Fruit fly (Drosophila melanogaster) ovary, adult (tissue): ENCODE data around the gene Ugt49B2.

Source experiments
- CG17801 ChIP-seq: fragments of 200-800 bp; optimal IDR thresholded peaks from 2 replicates; lab custom pipeline; 2019; ENCODE audit warnings: missing biosample characterization, mild to moderate bottlenecking, missing genetic modification characterization, moderate library complexity; ENCODE audit not compliant: partially characterized antibody

The Ugt49B2 gene

DNA sequence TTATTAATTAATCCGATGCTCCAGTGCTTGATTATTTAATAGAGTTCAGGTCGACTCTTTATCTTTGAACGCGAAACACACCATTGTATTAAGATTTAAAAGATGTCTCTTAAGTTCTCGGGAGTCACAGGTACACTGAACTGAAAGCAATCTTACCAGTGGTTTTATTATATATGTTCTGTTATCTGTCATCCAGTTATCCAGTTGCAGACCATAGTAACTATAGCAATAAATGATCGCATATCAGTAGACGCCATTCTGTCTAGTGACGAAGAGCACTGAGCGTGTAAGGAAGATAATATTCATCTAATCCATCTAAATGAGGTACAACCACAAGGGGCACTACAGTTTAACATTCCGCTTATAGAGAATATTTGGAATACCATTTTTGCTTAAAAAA is at the start of gene Ugt49B2:
TSS of gene Ugt49B2 (minus strand) at position 101 of the 400 bp plus-strand sequence.
- no peak for TF ChIP-seq CG17801 (GFP tag; lab: Kevin White, UChicago)

DNA sequence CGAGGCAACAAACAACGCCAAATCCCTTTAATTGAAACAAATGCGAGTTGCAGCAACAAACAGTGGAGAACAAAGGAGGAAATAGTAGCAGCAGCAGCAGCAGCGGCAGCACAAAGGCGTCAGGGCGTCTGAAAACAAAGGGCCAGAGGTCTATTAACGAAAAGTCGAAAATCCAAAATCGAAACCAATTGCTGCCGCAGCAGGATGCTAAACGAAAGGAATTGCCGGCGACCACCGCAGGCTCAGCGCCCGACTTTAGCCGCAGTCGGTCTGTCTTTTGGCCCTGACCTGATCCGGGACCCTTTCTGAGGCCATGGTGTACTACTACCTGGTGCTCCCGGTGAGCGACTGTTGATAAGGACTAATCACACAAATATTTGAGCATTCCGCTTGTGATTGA is 48.1 kb upstream of the Ugt49B2 start:
- no peak for TF ChIP-seq CG17801 (GFP tag; lab: Kevin White, UChicago)

DNA sequence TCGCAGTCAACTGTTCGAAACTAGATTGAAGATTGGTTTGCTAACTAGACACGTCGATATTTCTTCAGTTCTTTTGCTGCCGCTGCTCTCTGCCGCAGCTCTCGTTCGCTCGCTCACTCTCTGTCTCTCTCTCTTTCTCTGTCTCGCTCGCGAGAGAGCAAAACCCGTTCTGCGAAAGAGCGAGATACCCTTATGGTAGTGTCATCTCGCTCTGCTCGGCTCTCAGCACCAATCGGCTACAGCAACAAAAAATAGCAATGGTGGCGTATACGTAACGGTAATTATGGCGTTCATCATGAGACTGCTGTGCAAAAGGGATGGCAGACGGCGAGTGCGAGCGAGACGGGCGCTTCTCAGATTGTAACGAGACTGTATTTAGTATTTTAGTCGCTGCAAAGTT is 46.8 kb upstream of the Ugt49B2 start, which contains the start of gene lbe:
TSS of gene lbe (minus strand) at position 204 of the 400 bp plus-strand sequence.
- no peak for TF ChIP-seq CG17801 (GFP tag; lab: Kevin White, UChicago)

DNA sequence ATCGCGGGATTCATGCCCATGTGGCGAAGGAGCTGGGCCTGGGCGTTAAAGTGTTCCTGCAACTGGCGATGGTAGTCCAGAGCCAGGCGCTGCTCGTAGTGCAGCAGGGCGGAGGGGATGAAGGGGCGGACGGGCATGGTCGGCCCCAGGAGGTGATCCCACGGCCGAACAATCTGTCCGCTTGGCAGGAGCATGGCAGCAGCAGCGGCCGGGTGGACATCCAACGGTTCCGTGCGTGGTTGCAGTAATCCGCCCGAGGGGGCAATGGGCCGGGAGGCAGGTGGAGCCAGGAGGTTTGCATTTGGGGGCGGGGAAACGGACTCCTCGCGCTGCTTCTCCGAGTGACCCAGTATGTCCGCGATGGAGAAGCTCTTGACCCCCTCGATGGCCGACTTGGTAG is 45.8 kb upstream of the Ugt49B2 start:
- TF ChIP-seq CG17801 (GFP tag; lab: Kevin White, UChicago): no peak

DNA sequence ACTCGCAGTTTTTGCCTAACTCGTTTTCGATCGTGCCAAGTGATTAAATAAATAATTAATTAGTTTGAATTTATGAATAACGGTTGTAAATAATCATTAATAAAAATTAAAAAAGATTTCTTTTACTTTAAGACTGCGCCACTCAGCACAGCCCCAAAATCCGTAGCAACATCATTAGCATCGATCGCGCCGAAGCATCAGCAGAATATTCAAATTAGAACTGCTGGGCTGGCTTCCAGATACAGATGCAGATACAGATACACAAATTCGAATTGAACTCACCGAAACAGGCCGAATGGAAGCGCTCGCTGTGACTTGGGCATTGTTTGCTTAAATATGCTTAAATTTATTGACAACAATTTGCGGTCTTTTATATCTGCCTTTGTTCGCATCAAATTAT is 41.2 kb upstream of the Ugt49B2 start:
- TF ChIP-seq CG17801 (GFP tag; lab: Kevin White, UChicago): no peak

DNA sequence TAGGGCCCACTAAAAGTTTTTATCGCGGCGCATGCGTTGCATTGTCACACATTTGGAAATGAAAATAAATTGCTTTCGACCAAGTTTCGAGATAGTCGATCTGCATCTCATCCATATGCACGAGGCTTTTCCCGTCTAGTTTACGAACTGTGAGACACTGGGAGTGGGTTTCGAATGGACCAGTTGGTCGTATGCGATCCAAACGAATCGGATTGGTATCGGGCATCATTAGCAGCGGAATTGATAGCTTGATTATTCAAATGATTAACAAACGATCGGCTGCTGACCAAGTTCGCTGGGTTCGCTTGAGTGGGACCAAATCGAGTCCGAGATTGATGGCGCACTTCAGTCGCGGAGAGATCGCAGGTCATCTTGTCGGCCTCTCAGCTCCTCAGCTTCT is 40.6 kb upstream of the Ugt49B2 start:
- TF ChIP-seq CG17801 (GFP tag; lab: Kevin White, UChicago): no peak

DNA sequence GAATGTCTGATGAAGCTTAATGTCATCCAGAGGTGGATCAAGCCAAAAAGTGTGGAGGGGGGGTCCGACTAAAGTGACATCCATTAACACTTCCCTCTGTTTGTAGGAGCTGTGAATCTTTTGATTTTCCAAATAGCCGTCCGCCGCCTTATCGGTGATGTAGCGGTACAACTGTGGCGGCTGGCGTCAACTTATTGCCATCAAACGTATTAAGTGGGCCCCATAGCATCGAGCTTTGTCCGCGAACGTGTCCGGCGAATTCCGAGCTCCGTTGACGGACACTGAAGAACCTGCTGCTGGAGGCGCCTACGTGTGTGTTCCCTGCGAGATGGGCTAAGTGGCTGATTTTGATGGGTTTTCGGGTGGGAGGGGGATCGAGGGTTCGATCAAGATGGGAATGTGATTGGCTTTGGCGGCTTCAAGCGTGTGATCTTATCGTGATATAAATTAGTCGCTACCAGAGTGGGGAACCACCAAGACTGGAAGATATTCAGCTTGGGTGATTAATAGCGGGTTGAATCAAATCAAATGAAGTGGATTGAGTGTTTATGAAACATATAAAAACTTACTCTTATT is 38.1 kb upstream of the Ugt49B2 start:
- no peak for TF ChIP-seq CG17801 (GFP tag; lab: Kevin White, UChicago)

DNA sequence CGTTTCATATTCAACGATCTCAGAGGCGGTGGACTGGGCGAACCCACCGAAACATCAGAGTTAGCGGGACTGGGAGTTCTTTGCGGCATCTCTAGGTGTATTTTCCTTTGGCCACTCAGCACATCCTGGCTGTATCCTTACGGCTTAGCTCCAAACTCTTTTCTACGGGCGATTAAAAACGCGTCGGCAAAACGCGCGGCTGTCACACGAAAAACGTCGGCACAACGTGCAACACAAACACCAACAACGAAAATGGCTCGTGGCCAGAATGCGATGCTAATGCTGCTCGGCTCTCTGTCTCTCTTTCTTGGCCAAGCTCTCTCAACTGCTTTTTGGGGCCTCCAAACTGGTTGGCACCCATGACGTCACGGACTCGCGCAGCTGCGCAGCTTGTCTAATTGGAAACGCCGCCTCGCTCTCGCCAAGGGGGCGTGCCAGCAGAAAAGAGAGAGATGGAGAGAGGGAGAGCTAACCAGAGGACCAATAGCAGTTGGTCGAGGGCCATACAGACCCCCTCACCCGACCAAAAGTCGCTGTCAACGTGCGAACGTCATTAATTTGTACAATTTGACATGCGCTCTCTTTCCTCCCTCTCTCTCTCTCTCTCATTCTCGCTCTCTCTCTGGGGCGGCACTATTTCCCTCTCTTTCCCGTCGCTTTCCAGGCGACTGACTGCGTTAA is 34.5 kb upstream of the Ugt49B2 start, which contains the start of gene lbl:
TSS of gene lbl (minus strand) at position 255 of the 681 bp plus-strand sequence.
- TF ChIP-seq CG17801 (GFP tag; lab: Kevin White, UChicago): no peak

DNA sequence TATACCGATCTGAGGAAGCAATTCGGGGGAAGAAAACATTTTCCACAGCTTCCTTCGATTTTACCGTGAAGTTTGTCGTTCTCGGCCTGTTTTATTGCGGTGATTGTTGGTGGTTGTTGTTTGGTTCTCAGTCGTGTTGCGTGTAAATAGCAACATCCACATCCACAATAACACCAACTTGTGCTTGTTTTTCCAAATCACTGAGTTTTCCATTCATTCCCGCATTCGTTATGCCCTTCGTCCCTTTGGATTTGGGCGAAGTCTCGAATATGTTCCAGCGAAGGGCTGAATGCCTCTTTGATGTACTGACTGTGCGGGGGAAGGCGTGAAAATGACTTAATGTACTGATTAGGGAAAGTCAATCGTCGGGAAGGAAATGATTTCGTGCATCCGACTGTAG is 27.3 kb upstream of the Ugt49B2 start:
- no peak for TF ChIP-seq CG17801 (GFP tag; lab: Kevin White, UChicago)

DNA sequence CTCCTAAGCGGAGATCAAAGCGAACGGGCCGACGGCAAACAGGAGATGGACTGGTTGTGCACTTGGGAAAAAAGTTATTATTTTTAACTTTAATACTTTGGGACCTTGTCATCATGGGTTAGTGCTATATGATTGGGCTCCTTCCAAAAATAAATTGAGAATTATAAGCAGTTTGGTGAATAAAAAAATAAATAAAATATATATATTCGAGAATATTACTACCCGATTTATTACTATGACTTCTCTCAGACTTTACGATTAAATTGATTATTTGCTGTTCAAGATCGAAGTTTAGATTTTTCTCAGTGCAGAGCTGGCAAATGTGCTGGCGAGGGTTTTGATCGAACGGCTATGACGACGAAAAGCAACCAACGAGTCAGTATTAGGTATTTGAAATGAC is 20.4 kb upstream of the Ugt49B2 start:
- TF ChIP-seq CG17801 (GFP tag; lab: Kevin White, UChicago): no peak

DNA sequence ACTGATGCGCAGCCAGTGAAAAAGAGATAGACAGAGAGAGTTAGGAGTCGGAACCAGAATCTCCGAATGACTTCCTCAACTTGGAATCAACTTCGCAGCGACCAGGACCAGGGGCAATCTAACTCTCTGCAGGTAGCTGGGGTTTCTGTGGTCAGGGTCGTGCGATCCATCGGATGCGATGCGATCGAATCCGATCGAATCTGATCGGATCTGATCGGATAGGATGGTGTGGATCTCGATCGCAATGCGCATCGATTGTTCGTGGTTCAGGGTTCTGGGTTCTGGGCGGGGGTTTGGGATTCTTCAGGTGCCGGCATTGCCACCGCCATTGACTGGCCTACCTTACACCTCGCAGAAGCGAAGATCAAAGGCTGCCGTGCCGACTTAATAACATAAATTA is 19.7 kb upstream of the Ugt49B2 start:
- TF ChIP-seq CG17801 (GFP tag; lab: Kevin White, UChicago): no peak

DNA sequence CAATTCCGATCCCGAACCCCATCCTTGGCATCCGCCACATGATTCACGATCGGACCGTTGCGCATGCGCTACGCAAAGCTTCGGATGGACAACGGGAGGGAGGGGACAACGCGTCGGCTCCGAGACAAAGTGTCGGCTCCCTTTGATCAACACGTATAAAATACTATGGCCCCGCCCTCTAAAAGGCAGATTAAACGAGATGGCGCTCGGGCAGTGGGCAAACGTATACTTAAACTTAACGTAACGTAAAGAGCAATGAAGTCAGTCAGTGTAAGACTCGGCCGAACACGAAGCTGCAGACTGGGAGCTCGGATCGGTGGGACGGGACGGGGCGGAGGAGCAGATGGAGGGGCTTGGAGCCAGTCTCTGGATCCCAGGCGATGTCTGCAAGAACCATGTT is 17.3 kb upstream of the Ugt49B2 start:
- no peak for TF ChIP-seq CG17801 (GFP tag; lab: Kevin White, UChicago)

DNA sequence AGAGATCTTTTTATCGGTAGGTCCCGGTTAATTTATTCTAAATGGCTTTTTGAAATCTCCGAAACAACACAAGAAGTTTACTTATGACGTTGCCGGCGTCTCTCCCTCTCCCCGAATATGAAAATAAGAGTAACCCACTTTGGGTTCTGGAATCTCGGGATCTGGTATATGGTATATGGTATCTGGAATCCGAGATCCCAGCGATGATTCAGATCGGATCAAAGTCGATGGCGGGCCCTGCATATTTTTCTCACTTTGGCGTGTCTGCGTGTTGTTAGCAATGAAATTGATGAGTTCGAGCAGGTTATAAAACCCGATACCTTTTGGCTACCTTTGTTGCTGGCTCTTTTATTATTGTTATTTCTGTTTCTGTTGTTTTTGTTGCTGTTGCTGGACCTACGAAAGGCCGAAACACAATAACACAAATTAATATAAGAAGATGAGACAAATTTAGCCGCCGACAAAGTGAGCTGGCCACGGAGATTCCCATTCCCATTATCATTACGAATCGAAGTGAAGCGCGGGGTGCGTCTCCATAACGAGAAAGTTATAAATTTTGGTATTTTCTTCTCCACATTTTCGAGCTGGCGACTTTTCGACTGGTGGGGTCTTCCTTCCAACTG is 15.6 kb upstream of the Ugt49B2 start:
- no peak for TF ChIP-seq CG17801 (GFP tag; lab: Kevin White, UChicago)

DNA sequence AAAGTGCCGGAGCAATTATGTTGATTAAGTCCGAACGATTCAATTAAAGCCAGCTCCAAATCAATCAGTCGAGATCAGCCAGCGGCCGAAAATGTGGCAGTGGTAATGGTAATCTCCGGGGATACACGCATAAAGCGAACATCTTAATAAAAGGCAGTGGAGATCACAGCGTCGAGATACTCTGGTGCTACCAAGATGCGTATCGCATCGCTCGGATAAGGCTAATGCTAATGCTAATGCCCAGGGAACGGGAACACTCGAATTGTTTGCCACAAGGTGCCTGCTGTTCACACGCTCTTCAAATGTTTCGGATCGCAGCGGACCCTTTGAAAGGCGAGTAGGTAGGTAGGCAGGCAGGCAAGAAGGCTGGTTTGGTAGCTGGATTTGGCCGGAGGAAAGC is 14.6 kb upstream of the Ugt49B2 start:
- no peak for TF ChIP-seq CG17801 (GFP tag; lab: Kevin White, UChicago)

DNA sequence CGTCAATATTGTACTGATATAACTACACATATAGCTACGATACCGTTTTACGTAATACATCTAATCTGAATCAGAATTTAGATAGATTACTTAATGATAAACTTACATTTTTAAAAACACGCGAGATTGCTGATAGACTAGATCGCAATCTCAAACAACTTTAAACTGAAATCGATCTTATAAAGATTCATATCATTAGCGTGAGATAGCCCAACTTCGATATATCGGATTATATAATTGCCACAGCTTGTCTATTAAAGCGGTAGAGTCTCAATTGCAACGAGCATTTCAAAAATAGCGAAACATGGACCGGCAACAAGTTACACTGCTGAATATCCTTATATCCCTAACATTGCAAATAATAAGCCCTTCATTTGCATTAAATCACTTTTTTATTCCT is 9.3 kb upstream of the Ugt49B2 start, which contains the start of gene CheB93b:
TSS of gene CheB93b (plus strand) at position 301 of the 400 bp plus-strand sequence.
- no peak for TF ChIP-seq CG17801 (GFP tag; lab: Kevin White, UChicago)

DNA sequence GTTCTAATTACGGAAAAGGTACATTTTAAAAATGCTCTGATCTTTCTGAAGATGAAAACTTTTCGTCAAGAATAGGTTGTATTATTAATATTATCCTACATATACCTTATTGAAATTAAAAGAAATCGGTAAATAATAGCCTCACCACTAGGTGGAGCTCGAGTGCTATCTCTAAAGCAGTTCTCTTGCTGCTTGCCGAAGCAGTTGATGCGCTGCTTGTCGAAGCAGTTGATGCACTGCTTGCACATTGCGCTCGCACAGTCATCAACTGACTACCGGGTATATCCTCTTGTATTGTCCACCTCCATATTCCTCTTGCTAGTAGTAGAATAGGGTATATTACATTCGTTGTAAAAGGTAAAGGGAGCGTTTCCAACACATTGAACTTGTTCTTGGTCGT is 8.8 kb upstream of the Ugt49B2 start:
- no peak for TF ChIP-seq CG17801 (GFP tag; lab: Kevin White, UChicago)
